Worm (Caenorhabditis elegans) whole organism, midembryonic: ENCODE results near the gene T19H5.4.
"Not testable (repeated sequence)": the region's sequence is repeated elsewhere in the genome, so short reads cannot be mapped to it uniquely, and the experiment has no call there.

ENCODE experiments used
- T22C8.4 ChIP-seq: fragments of 200-800 bp; sonication (Bioruptor generic); IDR thresholded peaks from 2 replicates; pipeline ENCODE4 v1.3.6; 2022; ENCODE audit warnings: missing genetic modification characterization, missing compliant biosample characterization
- cog-1 ChIP-seq: sonication (generic microtip); optimal IDR thresholded peaks from 2 replicates; lab custom pipeline; 2016; ENCODE audit warnings: missing genetic modification characterization, missing compliant biosample characterization
- flt-1 ChIP-seq: fragments of 200-800 bp; sonication (Bioruptor generic); IDR thresholded peaks from 2 replicates; pipeline ENCODE4 v1.3.6; 2022; ENCODE audit warnings: missing genetic modification characterization, missing compliant biosample characterization
- klf-2 ChIP-seq: fragments of 200-800 bp; sonication (Bioruptor generic); conservative IDR thresholded peaks from 2 replicates; pipeline ENCODE4 v1.3.6; 2022; ENCODE audit warnings: missing genetic modification reagents, missing genetic modification characterization, missing compliant biosample characterization
- ref-1 ChIP-seq: fragments of 200-800 bp; sonication (Bioruptor generic); conservative IDR thresholded peaks from 2 replicates; pipeline ENCODE4 v1.3.6; 2022; ENCODE audit warnings: missing genetic modification reagents, missing genetic modification characterization, missing compliant biosample characterization
- tab-1 ChIP-seq: fragments of 200-800 bp; sonication (Bioruptor generic); IDR thresholded peaks from 2 replicates; pipeline ENCODE4 v1.3.6; 2022; ENCODE audit warnings: missing genetic modification characterization, missing compliant biosample characterization
- ztf-23 ChIP-seq: fragments of 200-800 bp; sonication (Bioruptor generic); IDR thresholded peaks from 2 replicates; pipeline ENCODE4 v1.3.6; 2022; ENCODE audit warnings: missing genetic modification reagents, missing genetic modification characterization, missing compliant biosample characterization
- ztf-29 ChIP-seq: fragments of 200-800 bp; sonication (Bioruptor generic); IDR thresholded peaks from 2 replicates; pipeline ENCODE4 v1.3.6; 2022; ENCODE audit warnings: missing genetic modification reagents, missing genetic modification characterization, missing compliant biosample characterization

DNA sequence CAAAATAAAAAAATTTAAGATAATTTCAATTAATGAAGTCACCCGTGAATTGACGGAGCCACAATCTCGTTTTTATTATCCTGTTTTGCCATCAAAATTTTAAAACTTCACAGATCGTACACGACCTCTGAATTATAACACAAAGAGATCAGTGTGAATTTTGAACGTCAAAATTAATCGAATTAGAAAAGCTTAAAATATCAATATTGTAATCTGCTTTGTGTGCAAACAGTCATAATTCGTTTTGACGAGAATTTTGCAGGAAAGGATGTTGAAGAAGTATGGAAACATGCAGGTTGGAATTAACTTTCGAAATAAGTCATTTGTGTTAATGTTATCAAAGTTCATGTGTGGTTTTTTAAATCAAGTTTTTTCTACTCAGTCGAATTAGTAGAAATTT is 25.3 kb downstream of the T19H5.4 start, which contains the start of gene chil-21:
- not testable (repeated sequence) for TF ChIP-seq ztf-29 (GFP tag; lab: Robert Waterston, UW); T22C8.4 (GFP tag; lab: Robert Waterston, UW); ztf-23 (GFP tag; lab: Robert Waterston, UW); klf-2; ref-1 (GFP tag; lab: Robert Waterston, UW); flt-1 (GFP tag; lab: Robert Waterston, UW); cog-1; tab-1 (GFP tag; lab: Robert Waterston, UW)
